Worm (Caenorhabditis elegans): ENCODE results near the gene srw-142.

ce11 chrV:2996105-2996504 is 38.0 kb upstream of the srw-142 start, which contains the start of gene srw-120:
- TF ChIP-seq ref-1 (GFP tag; conservative IDR thresholded peaks at IDR 0.05) (no peak), T22C8.4 (GFP tag; IDR thresholded peaks at IDR 0.05) (no peak), ztf-23 (GFP tag; IDR thresholded peaks at IDR 0.05) (no peak), klf-2 (GFP tag; conservative IDR thresholded peaks at IDR 0.05) (no peak), flt-1 (GFP tag; IDR thresholded peaks at IDR 0.05) (no peak), tab-1 (GFP tag; IDR thresholded peaks at IDR 0.05) (no peak), cog-1 (tag; optimal IDR thresholded peaks at IDR 0.05) (no peak)
